Fruit fly (Drosophila melanogaster): ENCODE results near the gene CG7295.
A peak's percentile ranks its signal among the peaks of the same experiment; 100 is the strongest.

CG7295 gene

dm6 chr2L:1873609-1874096, 4.0 kb downstream of the CG7295 start:
- peak; percentile 20 for TF ChIP-seq svp (GFP tag)
- TF ChIP-seq Sox15 (GFP tag; optimal IDR thresholded peaks at IDR 0.05): no peak
- no peak for TF ChIP-seq eg (GFP tag; IDR thresholded peaks at IDR 0.05)
- no peak for TF ChIP-seq CG3919 (GFP tag; optimal IDR thresholded peaks at IDR 0.05)
- no peak for TF ChIP-seq CG11294 (GFP tag; IDR thresholded peaks at IDR 0.05)

dm6 chr2L:1881380-1881779, 11.8 kb downstream of the CG7295 start, which contains the start of gene CG31663:
Gene CG31663, minus strand, starts transcription at chr2L:1881480.
- TF ChIP-seq esn (GFP tag; optimal IDR thresholded peaks at IDR 0.05) (no peak), CG16779 (tag; optimal IDR thresholded peaks at IDR 0.05) (no peak), Eip75B (GFP tag; optimal IDR thresholded peaks at IDR 0.05) (no peak), CG6276 (GFP tag; optimal IDR thresholded peaks at IDR 0.05) (no peak), CG6854 (GFP tag; optimal IDR thresholded peaks at IDR 0.05) (no peak), Smox (GFP tag; optimal IDR thresholded peaks at IDR 0.05) (no peak), OdsH (GFP tag; optimal IDR thresholded peaks at IDR 0.05) (no peak), CG34406 (GFP tag; optimal IDR thresholded peaks at IDR 0.05) (no peak), CG3919 (GFP tag; optimal IDR thresholded peaks at IDR 0.05) (no peak), Sox15 (GFP tag; optimal IDR thresholded peaks at IDR 0.05) (no peak), Sox14 (GFP tag; optimal IDR thresholded peaks at IDR 0.05) (no peak), Hr4 (GFP tag; optimal IDR thresholded peaks at IDR 0.05) (no peak), eg (GFP tag; IDR thresholded peaks at IDR 0.05) (no peak), acj6 (GFP tag; optimal IDR thresholded peaks at IDR 0.05) (no peak)

dm6 chr2L:1883114-1883513, 13.5 kb downstream of the CG7295 start, which contains the start of gene CG15358:
Gene CG15358, minus strand, starts transcription at chr2L:1883214.
- TF ChIP-seq fkh (GFP tag; optimal IDR thresholded peaks at IDR 0.05) (no peak), CG3032 (tag; optimal IDR thresholded peaks at IDR 0.05) (no peak)

- TF ChIP-seq CG6854 (GFP tag; optimal IDR thresholded peaks at IDR 0.05) (peak; percentile 53), CG31627 (GFP tag; optimal IDR thresholded peaks at IDR 0.05) (peak; percentile 23), Hr39 (GFP tag; optimal IDR thresholded peaks at IDR 0.05) (no peak), eg (GFP tag; IDR thresholded peaks at IDR 0.05) (peak; percentile 62; the same call in 2 of the 3 replicates), OdsH (GFP tag; optimal IDR thresholded peaks at IDR 0.05) (no peak), CG3919 (GFP tag; optimal IDR thresholded peaks at IDR 0.05) (peak; percentile 4), CG6792 (GFP tag; optimal IDR thresholded peaks at IDR 0.05) (peak; percentile 6), CG6276 (GFP tag; optimal IDR thresholded peaks at IDR 0.05) (peak; percentile 69), net (GFP tag; optimal IDR thresholded peaks at IDR 0.05) (peak; percentile 64), CG11902 (GFP tag; optimal IDR thresholded peaks at IDR 0.05) (no peak), CG4318 (GFP tag; optimal IDR thresholded peaks at IDR 0.05) (no peak), acj6 (GFP tag; optimal IDR thresholded peaks at IDR 0.05) (no peak), CG8119 (GFP tag; IDR thresholded peaks at IDR 0.05) (peak; percentile 52; the same call in 1 of the 3 replicates), Met (GFP tag; optimal IDR thresholded peaks at IDR 0.05) (peak; percentile 39), Smox (GFP tag; optimal IDR thresholded peaks at IDR 0.05) (peak; percentile 17), Sox14 (GFP tag; optimal IDR thresholded peaks at IDR 0.05) (peak; percentile 40), vri (GFP tag; optimal IDR thresholded peaks at IDR 0.05) (peak; percentile 30), dsx (GFP tag; optimal IDR thresholded peaks at IDR 0.05; ENCODE audit: poor library complexity, severe bottlenecking) (peak; percentile 17), CG6163 (GFP tag; IDR thresholded peaks at IDR 0.05) (peak; percentile 51; the same call in 1 of the 3 replicates), Hr4 (GFP tag; optimal IDR thresholded peaks at IDR 0.05) (no peak), CG3032 (tag; optimal IDR thresholded peaks at IDR 0.05) (peak; percentile 23), CG10669 (GFP tag; optimal IDR thresholded peaks at IDR 0.05) (peak; percentile 22), cyc (GFP tag; optimal IDR thresholded peaks at IDR 0.05) (no peak), spab (GFP tag; optimal IDR thresholded peaks at IDR 0.05) (no peak), esn (GFP tag; optimal IDR thresholded peaks at IDR 0.05) (peak; percentile 53), Ets96B (tag; optimal IDR thresholded peaks at IDR 0.05) (no peak), Eip75B (GFP tag; optimal IDR thresholded peaks at IDR 0.05) (peak; percentile 46), Gug (GFP tag; IDR thresholded peaks at IDR 0.05) (no peak), Sox102F (GFP tag; optimal IDR thresholded peaks at IDR 0.05) (peak; percentile 29), Ets21C (GFP tag; optimal IDR thresholded peaks at IDR 0.05) (no peak), salr (GFP tag; optimal IDR thresholded peaks at IDR 0.05) (peak in 1 of 2 experiments; percentile 44), dac (GFP tag; optimal IDR thresholded peaks at IDR 0.05) (peak; percentile 7), CG9139 (GFP tag; optimal IDR thresholded peaks at IDR 0.05) (peak; percentile 48), CG32006 (GFP tag; optimal IDR thresholded peaks at IDR 0.05) (peak; percentile 26), CG10631 (GFP tag; optimal IDR thresholded peaks at IDR 0.05) (no peak), CG15336 (GFP tag; IDR thresholded peaks at IDR 0.05) (peak; percentile 31; the same call in 1 of the 2 replicates)
These were observed 14.9 kb downstream of the CG7295 start, which contains the start of gene Wdr62 for dm6 chr2L:1884409-1885082. Gene Wdr62, plus strand, starts transcription at chr2L:1884622.

Measured in whole organism, prepupa.